Worm (Caenorhabditis elegans): ENCODE measurements around the gene ptr-24.

- TF ChIP-seq elt-3 (tag; optimal IDR thresholded peaks at IDR 0.05) (no peak), lsy-2 (tag; optimal IDR thresholded peaks at IDR 0.05) (no peak), flh-1 (GFP tag; optimal IDR thresholded peaks at IDR 0.05) (no peak), snpc-4 (tag; optimal IDR thresholded peaks at IDR 0.05) (no peak), elt-1 (tag; optimal IDR thresholded peaks at IDR 0.05; ENCODE audit: borderline replicate concordance, insufficient read depth) (no peak), unc-39 (tag; optimal IDR thresholded peaks at IDR 0.05) (no peak), nhr-12 (tag; optimal IDR thresholded peaks at IDR 0.05) (no peak), mab-5 (tag; optimal IDR thresholded peaks at IDR 0.05) (no peak)
Observed at ce11 chrX:13376851-13377250, 39.0 kb downstream of the ptr-24 start, which contains the start of the genes C49F8.14 and gem-1.
